Worm (Caenorhabditis elegans) whole organism, midembryonic: Measurements from ENCODE around the gene str-109.

Experiments used
- T22C8.4 ChIP-seq: fragments of 200-800 bp; sonication (Bioruptor generic); IDR thresholded peaks from 2 replicates; pipeline ENCODE4 v1.3.6; 2022; ENCODE audit warnings: missing genetic modification characterization, missing compliant biosample characterization
- cog-1 ChIP-seq: sonication (generic microtip); optimal IDR thresholded peaks from 2 replicates; lab custom pipeline; 2016; ENCODE audit warnings: missing genetic modification characterization, missing compliant biosample characterization
- flt-1 ChIP-seq: fragments of 200-800 bp; sonication (Bioruptor generic); IDR thresholded peaks from 2 replicates; pipeline ENCODE4 v1.3.6; 2022; ENCODE audit warnings: missing genetic modification characterization, missing compliant biosample characterization
- klf-2 ChIP-seq: fragments of 200-800 bp; sonication (Bioruptor generic); conservative IDR thresholded peaks from 2 replicates; pipeline ENCODE4 v1.3.6; 2022; ENCODE audit warnings: missing genetic modification reagents, missing genetic modification characterization, missing compliant biosample characterization
- med-1 ChIP-seq: sonication (generic microtip); optimal IDR thresholded peaks from 2 replicates; lab custom pipeline; 2017; ENCODE audit warnings: missing genetic modification characterization, mild to moderate bottlenecking, missing compliant biosample characterization, antibody characterized with exemption, missing genetic modification reagents; ENCODE audit not compliant: insufficient read depth
- tab-1 ChIP-seq: fragments of 200-800 bp; sonication (Bioruptor generic); IDR thresholded peaks from 2 replicates; pipeline ENCODE4 v1.3.6; 2022; ENCODE audit warnings: missing genetic modification characterization, missing compliant biosample characterization
- ztf-23 ChIP-seq: fragments of 200-800 bp; sonication (Bioruptor generic); IDR thresholded peaks from 2 replicates; pipeline ENCODE4 v1.3.6; 2022; ENCODE audit warnings: missing genetic modification reagents, missing genetic modification characterization, missing compliant biosample characterization
- ztf-29 ChIP-seq: fragments of 200-800 bp; sonication (Bioruptor generic); IDR thresholded peaks from 2 replicates; pipeline ENCODE4 v1.3.6; 2022; ENCODE audit warnings: missing genetic modification reagents, missing genetic modification characterization, missing compliant biosample characterization

DNA sequence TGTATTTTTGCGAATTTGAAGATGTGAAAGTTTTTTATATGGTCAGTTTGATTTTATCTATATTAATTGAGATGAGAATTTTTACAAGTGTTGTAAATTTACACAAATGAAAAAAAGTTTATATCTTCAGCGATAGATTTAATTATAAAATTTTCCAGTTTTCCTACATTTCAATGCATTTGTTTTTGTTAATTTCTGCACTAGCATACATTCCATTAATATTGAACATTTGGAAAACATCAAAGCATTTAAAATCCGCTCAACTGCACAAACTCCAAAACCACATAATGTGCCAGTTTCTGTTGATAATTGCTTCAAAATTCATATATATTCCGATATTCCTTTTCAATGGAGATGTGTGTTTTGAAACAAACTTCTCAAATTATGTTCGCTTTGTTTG, 20.9 kb upstream of the str-109 start, which contains the start of gene srh-277:
- TF ChIP-seq cog-1, result no peak
- TF ChIP-seq T22C8.4 (GFP tag; lab: Robert Waterston, UW), result no peak
- TF ChIP-seq ztf-23, result no peak
- no peak for TF ChIP-seq flt-1
- TF ChIP-seq med-1 (GFP tag; lab: Kevin White, UChicago), result no peak
- TF ChIP-seq ztf-29, result no peak
- no peak for TF ChIP-seq tab-1 (GFP tag; lab: Robert Waterston, UW)
- no peak for TF ChIP-seq klf-2 (GFP tag; lab: Robert Waterston, UW)
